Worm (Caenorhabditis elegans) whole organism, mixed stage, embryonic: ENCODE results near the gene F19B6.1.

Source experiments
- nhr-28 ChIP-seq: fragments of 150-350 bp; optimal IDR thresholded peaks from 2 replicates; lab custom pipeline; 2014; ENCODE audit warnings: missing biosample characterization, missing genetic modification characterization
- snpc-4 ChIP-seq: fragments of 150-350 bp; optimal IDR thresholded peaks from 2 replicates; lab custom pipeline; 2014; ENCODE audit warnings: missing biosample characterization, missing genetic modification characterization

DNA sequence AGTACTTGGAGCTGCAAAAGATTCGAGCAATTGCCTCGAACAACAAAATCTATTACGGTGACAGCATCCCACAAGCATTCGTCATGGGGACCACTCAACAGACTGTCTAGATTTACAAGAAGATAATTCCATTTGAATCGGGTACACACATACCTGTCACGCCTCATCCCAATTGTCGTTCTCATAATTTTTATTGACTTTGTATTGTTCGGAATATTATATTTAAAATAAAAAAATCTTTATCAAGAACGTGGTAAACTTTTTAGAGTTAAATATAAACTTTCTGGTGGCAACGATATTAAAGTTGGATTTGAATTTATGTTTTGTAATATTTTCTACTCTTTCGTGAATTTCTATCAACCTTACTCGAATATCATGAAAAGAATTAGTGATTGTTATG lies 46.7 kb downstream of the F19B6.1 start, which contains the start of gene C42C1.9:
- no peak for TF ChIP-seq snpc-4 (tag; lab: Kevin White, UChicago)
- no peak for TF ChIP-seq nhr-28 (tag; lab: Kevin White, UChicago)
